Fruit fly (Drosophila melanogaster) whole organism, pupa: ENCODE measurements around the gene ND-51.

ENCODE experiments used
- CG10348 ChIP-seq: fragments of 200-800 bp; sonication (Bioruptor generic); IDR thresholded peaks from 2 replicates; pipeline ENCODE4 v1.3.6; 2022; ENCODE audit warnings: missing biosample characterization, missing genetic modification characterization
- CG12605 ChIP-seq: fragments of 200-800 bp; sonication (Bioruptor generic); IDR thresholded peaks from 2 replicates; pipeline ENCODE4 v1.3.6; 2022; ENCODE audit warnings: missing biosample characterization, missing genetic modification characterization
- CG13204 ChIP-seq: fragments of 200-800 bp; sonication (Bioruptor generic); optimal IDR thresholded peaks from 2 replicates; lab custom pipeline; 2018; ENCODE audit warnings: missing biosample characterization, mild to moderate bottlenecking, missing genetic modification characterization, moderate library complexity
- CG14655 ChIP-seq: fragments of 200-800 bp; sonication (Bioruptor generic); optimal IDR thresholded peaks from 3 replicates; lab custom pipeline; 2017; ENCODE audit warnings: mild to moderate bottlenecking, missing biosample characterization, missing genetic modification reagents, missing genetic modification characterization
- CG15710 ChIP-seq: fragments of 200-800 bp; sonication (Bioruptor generic); optimal IDR thresholded peaks from 2 replicates; lab custom pipeline; 2018; ENCODE audit warnings: missing biosample characterization, mild to moderate bottlenecking, missing genetic modification characterization, moderate library complexity
- CG17806 ChIP-seq: fragments of 200-800 bp; sonication (Bioruptor generic); optimal IDR thresholded peaks from 2 replicates; lab custom pipeline; 2018; ENCODE audit warnings: missing biosample characterization, mild to moderate bottlenecking, missing genetic modification characterization, moderate library complexity
- CG32121 ChIP-seq: fragments of 200-800 bp; sonication (Bioruptor generic); IDR thresholded peaks from 2 replicates; pipeline ENCODE4 v1.3.6; 2022; ENCODE audit warnings: missing biosample characterization, missing genetic modification characterization
- CG34367 ChIP-seq: fragments of 200-800 bp; sonication (Bioruptor generic); optimal IDR thresholded peaks from 2 replicates; lab custom pipeline; 2018; ENCODE audit warnings: missing biosample characterization, mild to moderate bottlenecking, missing genetic modification characterization
- CG4496 ChIP-seq: fragments of 200-800 bp; sonication (Bioruptor generic); IDR thresholded peaks from 3 replicates; pipeline ENCODE4 v1.3.6; 2022; ENCODE audit warnings: missing biosample characterization, missing genetic modification characterization
- CG8159 ChIP-seq: fragments of 200-800 bp; sonication (Bioruptor generic); optimal IDR thresholded peaks from 3 replicates; lab custom pipeline; 2018; ENCODE audit warnings: missing biosample characterization, mild to moderate bottlenecking, missing genetic modification characterization, moderate library complexity
- CG8301 ChIP-seq: fragments of 200-800 bp; sonication (Bioruptor generic); optimal IDR thresholded peaks from 2 replicates; lab custom pipeline; 2018; ENCODE audit warnings: missing biosample characterization, mild to moderate bottlenecking, missing genetic modification characterization
- CG9948 ChIP-seq: fragments of 200-800 bp; sonication (Bioruptor generic); optimal IDR thresholded peaks from 2 replicates; lab custom pipeline; 2018; ENCODE audit warnings: missing biosample characterization, mild to moderate bottlenecking, missing genetic modification characterization, moderate library complexity
- D1 ChIP-seq: fragments of 200-800 bp; sonication (Bioruptor generic); optimal IDR thresholded peaks from 2 replicates; lab custom pipeline; 2018; ENCODE audit warnings: missing biosample characterization, mild to moderate bottlenecking, missing genetic modification characterization, moderate library complexity
- EcR ChIP-seq: fragments of 200-800 bp; sonication (Bioruptor generic); optimal IDR thresholded peaks from 3 replicates; lab custom pipeline; 2019; ENCODE audit warnings: missing biosample characterization, missing genetic modification characterization, mild to moderate bottlenecking, moderate library complexity, missing genetic modification reagents
- Ets98B ChIP-seq: fragments of 200-800 bp; sonication (Bioruptor generic); IDR thresholded peaks from 2 replicates; pipeline ENCODE4 v1.3.6; 2022; ENCODE audit warnings: missing biosample characterization, missing genetic modification characterization
- Pif1A ChIP-seq: fragments of 200-800 bp; sonication (Bioruptor generic); optimal IDR thresholded peaks from 3 replicates; lab custom pipeline; 2016; ENCODE audit warnings: missing biosample characterization, missing genetic modification characterization
- Pif1B ChIP-seq: fragments of 200-800 bp; sonication (Bioruptor generic); optimal IDR thresholded peaks from 3 replicates; lab custom pipeline; 2016; ENCODE audit warnings: missing biosample characterization, missing genetic modification characterization
- Snoo ChIP-seq: fragments of 200-800 bp; sonication (Bioruptor generic); optimal IDR thresholded peaks from 3 replicates; lab custom pipeline; 2017; ENCODE audit warnings: missing biosample characterization, mild to moderate bottlenecking, missing genetic modification characterization, inconsistent platforms
- fd96Ca ChIP-seq: fragments of 200-800 bp; sonication (Bioruptor generic); IDR thresholded peaks from 3 replicates; pipeline ENCODE4 v1.3.6; 2022; ENCODE audit warnings: missing biosample characterization, missing genetic modification characterization
- gl ChIP-seq: fragments of 200-800 bp; sonication (Bioruptor generic); optimal IDR thresholded peaks from 2 replicates; lab custom pipeline; 2018; ENCODE audit warnings: missing biosample characterization, mild to moderate bottlenecking, missing genetic modification characterization
- rn ChIP-seq: fragments of 200-800 bp; sonication (Bioruptor generic); IDR thresholded peaks from 2 replicates; pipeline ENCODE4 v1.3.6; 2022; ENCODE audit warnings: missing biosample characterization, missing genetic modification characterization

Gene ND-51

DNA sequence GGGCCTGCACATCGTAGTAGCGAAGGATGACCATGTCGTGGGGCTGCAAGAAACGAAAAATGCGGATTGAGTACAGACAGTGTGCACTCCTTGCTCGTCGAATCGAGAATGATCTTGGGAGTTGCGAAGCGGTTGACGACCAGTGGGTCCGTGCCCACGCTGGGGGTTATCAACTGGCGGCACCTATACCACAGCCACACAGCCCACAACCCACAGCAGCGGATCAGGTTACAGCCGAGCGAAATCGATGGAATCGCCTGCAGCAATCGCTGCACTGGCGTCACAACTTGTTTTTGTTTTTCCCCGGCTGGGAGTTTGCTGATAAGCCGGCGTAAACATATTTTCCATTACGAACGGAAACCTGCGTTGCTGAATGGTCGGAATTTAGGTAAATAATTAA lies 17.1 kb downstream of the ND-51 start:
- TF ChIP-seq Snoo (tag; lab: Kevin White, UChicago) (no peak), D1 (tag; lab: Kevin White, UChicago) (no peak), CG10348 (no peak), CG12605 (no peak), CG32121 (no peak), CG34367 (no peak), CG4496 (GFP tag; lab: Robert Waterston, UW) (no peak), EcR (GFP tag; lab: Kevin White, UChicago) (no peak), Pif1B (GFP tag; lab: Kevin White, UChicago) (no peak), CG17806 (tag; lab: Kevin White, UChicago) (no peak), rn (GFP tag; lab: Robert Waterston, UW) (no peak), CG8159 (tag; lab: Kevin White, UChicago) (no peak), CG15710 (no peak), CG8301 (tag; lab: Kevin White, UChicago) (no peak), CG13204 (GFP tag; lab: Kevin White, UChicago) (no peak), Ets98B (GFP tag; lab: Robert Waterston, UW) (no peak), Pif1A (GFP tag; lab: Kevin White, UChicago) (no peak), fd96Ca (GFP tag; lab: Robert Waterston, UW) (no peak), gl (tag; lab: Kevin White, UChicago) (no peak), CG9948 (tag; lab: Kevin White, UChicago) (no peak)

DNA sequence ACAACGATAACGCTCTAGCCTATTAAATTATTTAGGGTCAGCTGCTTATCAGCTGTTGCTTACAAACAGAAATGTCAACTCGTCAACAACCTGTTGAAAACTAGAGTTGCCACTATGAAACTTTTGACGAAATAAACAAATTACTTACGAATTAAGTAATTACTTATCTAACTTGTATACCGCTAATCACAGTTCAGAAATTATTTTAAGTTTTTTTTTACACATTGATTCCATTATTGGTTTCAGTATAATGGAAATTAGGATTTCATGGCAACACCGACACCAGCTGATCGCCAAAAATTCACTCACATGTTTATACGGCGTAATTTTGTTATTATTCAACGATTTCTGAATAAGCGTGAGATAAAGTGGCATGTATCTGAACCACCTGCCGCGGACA lies 24.7 kb downstream of the ND-51 start, which contains the start of the genes CG9117 and CG31643:
Gene CG9117 (minus strand): TSS at position 73 of the 400 bp plus-strand sequence.
Gene CG31643 (plus strand): TSS at position 288 of the 400 bp plus-strand sequence.
- TF ChIP-seq Ets98B (GFP tag; lab: Robert Waterston, UW) = peak; percentile 41
- no peak; the same call in 2 of the 3 replicates for TF ChIP-seq CG4496 (GFP tag; lab: Robert Waterston, UW)
- TF ChIP-seq CG12605 = peak; percentile 78; the same call in 1 of the 2 replicates
- no peak for TF ChIP-seq CG34367
- TF ChIP-seq EcR (GFP tag; lab: Kevin White, UChicago) = no peak
- TF ChIP-seq CG17806 (tag; lab: Kevin White, UChicago) = peak; percentile 39
- no peak for TF ChIP-seq CG32121
- peak; percentile 68 for TF ChIP-seq CG15710
- TF ChIP-seq CG13204 (GFP tag; lab: Kevin White, UChicago) = no peak
- TF ChIP-seq CG8301 (tag; lab: Kevin White, UChicago) = no peak
- no peak for TF ChIP-seq D1 (tag; lab: Kevin White, UChicago)
- no peak for TF ChIP-seq Pif1A (GFP tag; lab: Kevin White, UChicago)
- no peak for TF ChIP-seq CG10348
- TF ChIP-seq CG9948 (tag; lab: Kevin White, UChicago) = peak; percentile 24
- no peak for TF ChIP-seq fd96Ca (GFP tag; lab: Robert Waterston, UW)
- no peak for TF ChIP-seq CG14655 (GFP tag; lab: Kevin White, UChicago)
- TF ChIP-seq Pif1B (GFP tag; lab: Kevin White, UChicago) = no peak
- TF ChIP-seq rn (GFP tag; lab: Robert Waterston, UW) = no peak
- peak; percentile 8 for TF ChIP-seq Snoo (tag; lab: Kevin White, UChicago)
- TF ChIP-seq CG8159 (tag; lab: Kevin White, UChicago) = no peak
- no peak for TF ChIP-seq gl (tag; lab: Kevin White, UChicago)
- TF ChIP-seq, all 21 proteins: peak for 6

DNA sequence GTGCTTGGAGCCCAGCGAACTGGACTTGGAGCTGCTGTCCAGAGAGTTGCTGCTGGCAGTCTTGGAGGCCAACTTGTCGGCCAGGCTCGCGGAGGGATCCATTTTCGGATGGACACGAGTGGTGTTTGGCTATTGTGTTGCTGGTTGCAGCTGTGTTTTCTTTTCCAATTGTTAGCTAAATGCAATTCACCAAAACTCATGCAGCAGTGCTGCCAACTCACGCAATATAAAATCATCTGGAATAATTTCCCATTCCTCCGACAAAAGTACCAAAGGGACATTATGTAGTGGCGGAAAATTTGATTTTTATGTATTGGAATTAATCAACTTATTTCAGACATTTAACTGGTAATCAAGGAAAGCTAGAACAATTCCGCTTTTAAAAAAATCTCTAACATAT lies 25.8 kb downstream of the ND-51 start, which contains the start of gene mtm:
Gene mtm (minus strand): TSS at position 306 of the 400 bp plus-strand sequence.
- TF ChIP-seq D1 (tag; lab: Kevin White, UChicago) (no peak), CG14655 (GFP tag; lab: Kevin White, UChicago) (no peak), Pif1A (GFP tag; lab: Kevin White, UChicago) (no peak), CG32121 (no peak), CG8301 (tag; lab: Kevin White, UChicago) (no peak), CG15710 (no peak), fd96Ca (GFP tag; lab: Robert Waterston, UW) (no peak), CG4496 (GFP tag; lab: Robert Waterston, UW) (no peak), EcR (GFP tag; lab: Kevin White, UChicago) (no peak), rn (GFP tag; lab: Robert Waterston, UW) (no peak), CG13204 (GFP tag; lab: Kevin White, UChicago) (no peak), CG8159 (tag; lab: Kevin White, UChicago) (no peak), Snoo (tag; lab: Kevin White, UChicago) (no peak)
- TF ChIP-seq, all 21 proteins: peak for 0

DNA sequence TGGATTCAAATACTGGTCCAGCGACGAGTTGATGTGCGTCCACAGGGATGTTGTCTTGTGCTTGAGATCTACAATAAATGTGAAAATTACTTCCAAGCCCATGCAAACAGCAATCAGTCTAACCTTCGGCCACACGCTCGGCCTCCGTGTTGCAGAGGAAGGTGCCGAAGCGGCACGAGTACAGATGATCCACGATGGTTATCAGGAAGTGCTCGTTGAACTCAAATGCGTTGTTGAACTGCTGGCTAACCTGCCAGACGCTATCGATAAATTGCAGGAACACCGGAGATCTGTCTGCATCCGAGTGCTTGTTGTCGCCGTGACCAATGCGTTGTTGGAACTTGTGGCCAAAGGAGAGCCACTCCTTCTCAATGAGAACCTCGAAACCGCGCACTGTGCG lies 27.4 kb downstream of the ND-51 start:
- TF ChIP-seq CG15710 (no peak), CG13204 (GFP tag; lab: Kevin White, UChicago) (no peak), fd96Ca (GFP tag; lab: Robert Waterston, UW) (no peak), CG8159 (tag; lab: Kevin White, UChicago) (no peak), CG34367 (no peak), CG8301 (tag; lab: Kevin White, UChicago) (no peak), Pif1A (GFP tag; lab: Kevin White, UChicago) (no peak), gl (tag; lab: Kevin White, UChicago) (no peak), CG12605 (no peak), CG32121 (no peak), CG4496 (GFP tag; lab: Robert Waterston, UW) (no peak), EcR (GFP tag; lab: Kevin White, UChicago) (no peak), CG14655 (GFP tag; lab: Kevin White, UChicago) (no peak)

DNA sequence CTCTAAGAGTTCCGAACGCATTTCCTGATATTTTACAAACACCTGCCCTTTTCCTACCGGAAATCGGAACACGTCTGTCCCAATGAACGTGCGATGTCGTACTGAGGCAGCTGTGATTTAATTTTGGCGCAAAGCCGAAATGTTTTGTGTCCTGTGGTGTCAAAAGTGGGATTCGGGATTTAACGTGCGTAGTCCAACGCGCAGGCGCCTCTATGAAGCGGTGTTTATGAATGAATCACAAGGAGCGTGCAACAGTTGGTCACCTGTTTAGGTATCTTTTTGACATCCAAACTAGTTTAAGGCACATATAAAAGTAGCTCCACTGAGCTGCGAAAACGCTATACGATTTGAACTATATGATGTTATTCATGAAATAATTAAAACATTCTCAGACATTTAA lies 28.2 kb downstream of the ND-51 start, which contains the start of gene CG9109:
Gene CG9109 (minus strand): TSS at position 80 of the 400 bp plus-strand sequence.
- TF ChIP-seq CG12605 (peak; percentile 40; the same call in 1 of the 2 replicates), CG15710 (no peak)

DNA sequence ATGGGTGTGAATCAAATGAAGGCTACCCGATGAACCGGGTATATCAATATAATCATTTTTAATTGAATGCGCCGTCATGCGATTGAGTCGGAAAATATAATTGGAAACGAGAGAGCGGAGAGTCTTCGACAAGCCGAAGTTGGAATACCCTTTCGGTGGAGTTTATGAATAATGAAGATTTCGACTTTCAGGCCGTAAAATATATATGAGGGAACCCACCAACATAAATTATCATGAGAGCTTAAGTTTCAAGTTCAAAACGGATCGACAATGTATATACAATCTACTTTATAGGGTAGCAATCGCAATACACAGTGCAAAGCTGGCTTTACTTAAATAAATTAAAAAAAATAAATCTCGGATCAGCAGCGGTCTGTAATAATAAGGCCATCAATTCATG lies 30.7 kb downstream of the ND-51 start:
- peak; percentile 40 for TF ChIP-seq EcR (GFP tag; lab: Kevin White, UChicago)
- no peak for TF ChIP-seq CG13204 (GFP tag; lab: Kevin White, UChicago)
- TF ChIP-seq CG8159 (tag; lab: Kevin White, UChicago) = peak; percentile 69
- TF ChIP-seq fd96Ca (GFP tag; lab: Robert Waterston, UW) = peak; percentile 28; the same call in 1 of the 3 replicates
- no peak for TF ChIP-seq Snoo (tag; lab: Kevin White, UChicago)
- no peak for TF ChIP-seq D1 (tag; lab: Kevin White, UChicago)
- no peak for TF ChIP-seq CG32121
- peak; percentile 44 for TF ChIP-seq CG17806 (tag; lab: Kevin White, UChicago)
- peak; percentile 45 for TF ChIP-seq CG34367
- TF ChIP-seq CG12605 = no peak
- TF ChIP-seq CG4496 (GFP tag; lab: Robert Waterston, UW) = peak; percentile 60; the same call in 1 of the 3 replicates
- TF ChIP-seq CG9948 (tag; lab: Kevin White, UChicago) = peak; percentile 29
- TF ChIP-seq CG14655 (GFP tag; lab: Kevin White, UChicago) = no peak
- peak; percentile 69 for TF ChIP-seq Ets98B (GFP tag; lab: Robert Waterston, UW)
- no peak for TF ChIP-seq gl (tag; lab: Kevin White, UChicago)
- TF ChIP-seq CG15710 = peak; percentile 56
- no peak for TF ChIP-seq Pif1A (GFP tag; lab: Kevin White, UChicago)
- no peak for TF ChIP-seq rn (GFP tag; lab: Robert Waterston, UW)
- TF ChIP-seq CG10348 = no peak
- TF ChIP-seq CG8301 (tag; lab: Kevin White, UChicago) = no peak
- TF ChIP-seq Pif1B (GFP tag; lab: Kevin White, UChicago) = no peak
